Fruit fly (Drosophila melanogaster): Measurements from ENCODE around the gene pll.

- TF ChIP-seq CG8478 (optimal IDR thresholded peaks at IDR 0.05) (no peak), CTCF (optimal IDR thresholded peaks at IDR 0.05) (no peak)
These were observed 21.8 kb upstream of the pll start, which contains the start of gene CG5938 for dm6 chr3R:27274533-27275447.

Data from S2 (cell line).